Worm (Caenorhabditis elegans) whole organism, L1 larva: ENCODE measurements around the gene nca-2.

Experiments
- aly-2 ChIP-seq: fragments of 150-350 bp; optimal IDR thresholded peaks from 2 replicates; lab custom pipeline; 2014; ENCODE audit warnings: missing biosample characterization, missing genetic modification characterization
- ama-1 ChIP-seq: fragments of 150-350 bp; optimal IDR thresholded peaks from 2 replicates; lab custom pipeline; 2014
- ets-5 ChIP-seq: fragments of 200-800 bp; sonication (Bioruptor generic); IDR thresholded peaks from 2 replicates; pipeline ENCODE4 v1.3.6; 2022; ENCODE audit warnings: missing genetic modification characterization, missing compliant biosample characterization
- isw-1 ChIP-seq: fragments of 200-800 bp; sonication (Bioruptor generic); IDR thresholded peaks from 2 replicates; pipeline ENCODE4 v1.3.6; 2022; ENCODE audit warnings: missing genetic modification characterization, missing compliant biosample characterization
- lin-39 ChIP-seq: fragments of 150-350 bp; optimal IDR thresholded peaks from 2 replicates; lab custom pipeline; 2014; ENCODE audit warnings: missing biosample characterization, missing genetic modification reagents, missing genetic modification characterization
- mdl-1 ChIP-seq, 2 experiments: fragments of 150-350 bp; optimal IDR thresholded peaks; 2 replicates each; lab custom pipeline; 2014 to 2017; ENCODE audit warnings: missing biosample characterization in 2 of 2, missing genetic modification characterization in 2 of 2, inconsistent platforms in 1 of 2
- nhr-19 ChIP-seq: fragments of 200-800 bp; sonication (Bioruptor generic); conservative IDR thresholded peaks from 2 replicates; pipeline ENCODE4 v1.3.6; 2022; ENCODE audit warnings: missing genetic modification characterization, missing compliant biosample characterization
- nhr-237 ChIP-seq: fragments of 150-350 bp; optimal IDR thresholded peaks from 2 replicates; lab custom pipeline; 2014; ENCODE audit warnings: missing biosample characterization, missing genetic modification characterization
- nhr-28 ChIP-seq: fragments of 150-350 bp; optimal IDR thresholded peaks from 2 replicates; lab custom pipeline; 2014; ENCODE audit warnings: missing biosample characterization, missing genetic modification characterization
- nhr-76 ChIP-seq: sonication (generic microtip); optimal IDR thresholded peaks from 2 replicates; lab custom pipeline; 2017; ENCODE audit warnings: missing biosample characterization, missing genetic modification characterization
- swsn-7 ChIP-seq: sonication (generic microtip); optimal IDR thresholded peaks from 2 replicates; lab custom pipeline; 2016; ENCODE audit warnings: missing genetic modification characterization, missing compliant biosample characterization
- ztf-4 ChIP-seq: fragments of 150-350 bp; optimal IDR thresholded peaks from 2 replicates; lab custom pipeline; 2014; ENCODE audit warnings: missing biosample characterization, missing genetic modification characterization

DNA sequence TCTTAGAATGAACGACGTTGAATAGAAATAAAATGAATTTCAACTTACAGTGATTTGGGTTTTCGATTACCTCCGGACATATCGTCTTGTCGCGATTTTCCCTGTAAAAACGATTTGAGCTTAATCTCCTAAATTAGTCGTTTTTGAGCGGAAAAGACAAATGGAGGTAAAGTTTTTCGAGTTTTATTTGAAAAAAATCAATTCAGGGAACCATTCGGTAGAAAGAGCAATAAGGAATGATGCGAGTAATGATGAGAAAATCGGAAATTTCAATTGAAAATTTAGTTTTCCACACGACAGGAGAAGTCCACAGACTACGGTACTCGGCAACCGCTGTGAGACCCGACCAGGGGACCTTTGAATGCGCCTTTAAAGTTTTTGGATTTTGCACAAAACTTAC is 36.9 kb downstream of the nca-2 start, which contains the start of gene R144.10:
- TF ChIP-seq swsn-7 (no peak), nhr-237 (tag; lab: Kevin White, UChicago) (no peak), ztf-4 (tag; lab: Kevin White, UChicago) (no peak), nhr-19 (no peak), isw-1 (GFP tag; lab: Robert Waterston, UW) (no peak), lin-39 (no peak), ets-5 (no peak), mdl-1 (tag; optimal IDR thresholded peaks at IDR 0.05; lab: Kevin White, UChicago) (no peak), nhr-76 (tag; lab: Kevin White, UChicago) (no peak), ama-1 (no peak), aly-2 (tag; lab: Kevin White, UChicago) (no peak), nhr-28 (tag; lab: Kevin White, UChicago) (no peak)
